Worm (Caenorhabditis elegans): Measurements from ENCODE around the gene nemt-1.

The nemt-1 gene

ce11 chrIV:9335552-9336251, 16.5 kb upstream of the nemt-1 start, which contains the start of the genes coa-4 and T20D3.14 (continued):
- TF ChIP-seq irx-1 (tag; optimal IDR thresholded peaks at IDR 0.05) = peak; percentile 9
- TF ChIP-seq ztf-4 (tag; optimal IDR thresholded peaks at IDR 0.05) = no peak
- peak; percentile 53 to 58 for TF ChIP-seq lsy-2 (tag; optimal IDR thresholded peaks at IDR 0.05)
- TF ChIP-seq fos-1 (tag; optimal IDR thresholded peaks at IDR 0.05) = no peak
- no peak for TF ChIP-seq nhr-76 (tag; optimal IDR thresholded peaks at IDR 0.05)
- no peak for TF ChIP-seq unc-130 (tag; optimal IDR thresholded peaks at IDR 0.05)
- peak in 1 of 2 experiments; percentile 54 for TF ChIP-seq mdl-1 (tag; optimal IDR thresholded peaks at IDR 0.05)
- no peak for TF ChIP-seq Y116A8C.19 (tag; optimal IDR thresholded peaks at IDR 0.05; ENCODE audit: borderline replicate concordance)
- TF ChIP-seq C16A3.4 (tag; optimal IDR thresholded peaks at IDR 0.05) = peak; percentile 38
- no peak for TF ChIP-seq zag-1 (tag; optimal IDR thresholded peaks at IDR 0.05)
- TF ChIP-seq nhr-71 (tag; optimal IDR thresholded peaks at IDR 0.05) = peak; percentile 71
- no peak for TF ChIP-seq lir-3 (tag; optimal IDR thresholded peaks at IDR 0.05; ENCODE audit: poor library complexity)
- TF ChIP-seq nhr-85 (tag) = peak; percentile 55
- no peak for TF ChIP-seq pqm-1 (tag; optimal IDR thresholded peaks at IDR 0.05)

DNA sequence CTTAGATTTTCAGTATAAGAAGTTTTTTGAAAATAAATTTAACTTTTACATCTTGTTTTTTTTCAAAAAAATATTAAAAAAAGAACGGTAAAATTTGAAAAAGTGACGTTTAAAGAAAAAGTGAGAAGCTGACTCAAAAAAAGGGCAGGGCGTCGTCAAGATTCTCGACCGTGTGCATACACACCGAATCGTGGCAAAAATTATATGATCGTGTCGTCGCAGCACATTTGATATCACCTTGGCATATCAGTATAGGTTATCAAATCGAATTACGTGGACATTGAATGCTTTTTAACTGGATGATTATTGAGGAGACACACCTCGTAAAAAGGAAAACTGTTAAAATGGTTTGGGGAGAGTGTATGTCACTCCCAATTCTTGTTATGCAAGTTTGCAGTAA, 13.8 kb upstream of the nemt-1 start:
- TF ChIP-seq ama-1 (optimal IDR thresholded peaks at IDR 0.05) (peak; percentile 45), ets-5 (GFP tag; IDR thresholded peaks at IDR 0.05) (no peak), elt-2 (tag; optimal IDR thresholded peaks at IDR 0.05) (peak; percentile 47), efl-1 (optimal IDR thresholded peaks at IDR 0.05) (no peak), efl-1 (GFP tag; optimal IDR thresholded peaks at IDR 0.05 in 1 of 2) (peak in 1 of 2 experiments; percentile 41), nhr-90 (tag; optimal IDR thresholded peaks at IDR 0.05; ENCODE audit: poor library complexity) (peak; percentile 5), xbp-1 (tag; optimal IDR thresholded peaks at IDR 0.05) (no peak), mdl-1 (tag; optimal IDR thresholded peaks at IDR 0.05) (no peak), efl-3 (GFP tag; optimal IDR thresholded peaks at IDR 0.05) (no peak), sox-4 (tag; optimal IDR thresholded peaks at IDR 0.05) (no peak)

- TF ChIP-seq Y116A8C.19 (tag; optimal IDR thresholded peaks at IDR 0.05; ENCODE audit: borderline replicate concordance) (no peak), tlp-1 (tag; optimal IDR thresholded peaks at IDR 0.05) (no peak), ets-5 (GFP tag; IDR thresholded peaks at IDR 0.05) (no peak), sox-4 (tag; optimal IDR thresholded peaks at IDR 0.05) (no peak), nhr-85 (tag) (no peak), nhr-11 (tag; optimal IDR thresholded peaks at IDR 0.05) (no peak), skn-1 (tag; optimal IDR thresholded peaks at IDR 0.05) (no peak)
Observed at ce11 chrIV:9330755-9331154, 11.5 kb upstream of the nemt-1 start, which contains the start of gene nspg-7.1. Gene nspg-7.1 (minus strand): TSS chrIV:9330855.

- TF ChIP-seq fkh-10 (GFP tag; optimal IDR thresholded peaks at IDR 0.05) (no peak), nhr-28 (tag; optimal IDR thresholded peaks at IDR 0.05) (no peak), F16B12.6 (tag; optimal IDR thresholded peaks at IDR 0.05) (no peak), sptf-1 (tag; optimal IDR thresholded peaks at IDR 0.05) (no peak)
Observed at ce11 chrIV:9327706-9328105, 8.5 kb upstream of the nemt-1 start, which contains the start of gene clec-183. Gene clec-183 (plus strand): TSS chrIV:9328006.

DNA sequence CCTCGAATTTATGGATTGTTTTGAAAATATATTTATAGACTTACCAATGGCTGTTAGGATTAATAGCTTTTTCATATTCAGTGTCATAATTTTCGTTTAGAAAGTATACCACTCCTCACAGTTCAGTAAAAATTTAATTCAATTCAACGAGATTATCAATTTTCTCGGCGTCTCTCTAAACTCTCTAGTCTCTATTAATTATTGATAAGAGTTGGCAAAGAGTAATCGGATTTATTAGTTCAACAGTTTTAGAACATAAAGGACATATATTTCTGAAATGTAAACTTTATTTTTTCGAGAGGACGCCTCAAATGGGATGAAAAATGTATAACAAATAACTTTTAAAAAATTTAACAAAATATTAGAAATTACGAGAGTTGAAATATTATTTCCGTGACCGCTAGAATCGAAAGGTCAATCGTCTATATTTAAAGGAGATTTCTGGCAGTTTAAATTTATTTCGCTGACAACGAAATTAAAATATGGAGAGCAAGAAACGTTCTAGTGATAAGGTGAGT, 4.8 kb upstream of the nemt-1 start, which contains the start of the genes nspg-11 and F49C12.15:
Gene nspg-11 (minus strand): TSS at position 101 of the 518 bp plus-strand sequence.
Gene F49C12.15 (plus strand): TSS at position 468 of the 518 bp plus-strand sequence.
- no peak for TF ChIP-seq nhr-77 (tag; optimal IDR thresholded peaks at IDR 0.05)
- no peak for TF ChIP-seq nhr-71 (tag; optimal IDR thresholded peaks at IDR 0.05)

DNA sequence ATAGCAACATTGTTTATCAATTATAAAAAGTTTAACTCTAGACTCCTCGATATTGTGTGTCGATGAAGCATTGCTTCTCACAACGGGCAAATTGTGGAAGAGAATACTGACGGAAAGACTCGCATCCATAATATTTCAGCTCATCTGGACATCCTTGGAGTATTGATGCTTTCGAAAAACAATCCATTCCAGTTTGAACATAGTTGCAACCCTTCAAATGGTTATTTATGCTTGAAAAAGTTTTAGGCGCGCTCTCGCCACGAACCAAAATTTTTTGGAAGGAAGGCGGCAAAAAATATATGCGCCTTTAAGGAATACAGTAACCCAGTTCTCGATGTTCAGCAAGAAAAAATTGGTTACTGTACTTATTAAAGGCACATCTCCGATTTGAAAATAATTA, 3.2 kb upstream of the nemt-1 start:
- TF ChIP-seq C16A3.4 (tag; optimal IDR thresholded peaks at IDR 0.05) (no peak), lin-35 (GFP tag; optimal IDR thresholded peaks at IDR 0.05) (peak in 1 of 2 experiments; percentile 6), efl-1 (optimal IDR thresholded peaks at IDR 0.05) (no peak), efl-1 (GFP tag; optimal IDR thresholded peaks at IDR 0.05 in 1 of 2) (peak in 1 of 2 experiments; percentile 68), nhr-47 (tag; optimal IDR thresholded peaks at IDR 0.05) (peak; percentile 7), hpl-2 (GFP tag; optimal IDR thresholded peaks at IDR 0.05) (peak; percentile 8), tbx-2 (tag; optimal IDR thresholded peaks at IDR 0.05) (no peak), nhr-90 (tag; optimal IDR thresholded peaks at IDR 0.05; ENCODE audit: poor library complexity) (peak; percentile 0)
